Fruit fly (Drosophila melanogaster) whole organism, embryonic: ENCODE results near the gene IntS6.

Experiments used
- Aef1 ChIP-seq: fragments of 200-800 bp; sonication (Bioruptor generic); IDR thresholded peaks from 3 replicates; pipeline ENCODE4 v1.3.6; 2022; ENCODE audit warnings: missing biosample characterization, missing genetic modification characterization
- CG11456 ChIP-seq: fragments of 200-800 bp; sonication (Bioruptor generic); IDR thresholded peaks from 3 replicates; pipeline ENCODE4 v1.3.6; 2022; ENCODE audit warnings: missing biosample characterization, missing genetic modification characterization
- CG15514 ChIP-seq: fragments of 200-800 bp; sonication (Bioruptor generic); optimal IDR thresholded peaks from 3 replicates; lab custom pipeline; 2017; ENCODE audit warnings: missing biosample characterization, missing genetic modification characterization, mild to moderate bottlenecking, moderate library complexity, missing genetic modification reagents
- CG4424 ChIP-seq: fragments of 200-800 bp; sonication (Bioruptor generic); optimal IDR thresholded peaks from 3 replicates; lab custom pipeline; 2016; ENCODE audit warnings: missing biosample characterization, missing genetic modification characterization
- CG7556 ChIP-seq: fragments of 200-800 bp; sonication (Bioruptor generic); optimal IDR thresholded peaks from 2 replicates; lab custom pipeline; 2017; ENCODE audit warnings: missing biosample characterization, mild to moderate bottlenecking, missing genetic modification characterization
- CG9437 ChIP-seq: fragments of 200-800 bp; sonication (Bioruptor generic); optimal IDR thresholded peaks from 2 replicates; lab custom pipeline; 2018; ENCODE audit warnings: missing biosample characterization, mild to moderate bottlenecking, missing genetic modification characterization
- Dll ChIP-seq: fragments of 200-800 bp; sonication (Bioruptor generic); IDR thresholded peaks from 4 replicates; pipeline ENCODE4 v1.3.6; 2022; ENCODE audit warnings: missing biosample characterization, missing genetic modification characterization; ENCODE audit not compliant: partially characterized antibody
- Ets65A ChIP-seq: fragments of 200-800 bp; sonication (Bioruptor generic); peaks from one replicate; lab custom pipeline; 2016; ENCODE audit warnings: missing biosample characterization, missing genetic modification characterization
- Mrtf ChIP-seq: fragments of 200-800 bp; sonication (Bioruptor generic); IDR thresholded peaks from 3 replicates; pipeline ENCODE4 v1.3.6; 2022; ENCODE audit warnings: missing biosample characterization, missing genetic modification characterization
- Nf-YA ChIP-seq: fragments of 200-800 bp; sonication (Bioruptor generic); IDR thresholded peaks from 2 replicates; pipeline ENCODE4 v1.3.6; 2022; ENCODE audit warnings: missing biosample characterization, missing genetic modification characterization
- ac ChIP-seq: fragments of 200-800 bp; sonication (Bioruptor generic); optimal IDR thresholded peaks from 3 replicates; lab custom pipeline; 2017; ENCODE audit warnings: missing biosample characterization, mild to moderate bottlenecking, missing genetic modification characterization
- chinmo ChIP-seq: fragments of 200-800 bp; sonication (Bioruptor generic); IDR thresholded peaks from 4 replicates; pipeline ENCODE4 v1.3.6; 2022; ENCODE audit warnings: missing biosample characterization, missing genetic modification characterization; ENCODE audit not compliant: partially characterized antibody
- corto ChIP-seq: fragments of 200-800 bp; sonication (Bioruptor generic); optimal IDR thresholded peaks from 2 replicates; lab custom pipeline; 2016; ENCODE audit warnings: missing biosample characterization, mild to moderate bottlenecking, missing genetic modification characterization, moderate library complexity
- dm ChIP-seq: fragments of 200-800 bp; sonication (Bioruptor generic); optimal IDR thresholded peaks from 3 replicates; lab custom pipeline; 2016; ENCODE audit warnings: missing biosample characterization, missing genetic modification characterization
- eyg ChIP-seq: fragments of 200-800 bp; sonication (Bioruptor generic); optimal IDR thresholded peaks from 3 replicates; lab custom pipeline; 2016; ENCODE audit warnings: missing biosample characterization, missing genetic modification characterization
- ind ChIP-seq: fragments of 200-800 bp; sonication (Bioruptor generic); optimal IDR thresholded peaks from 3 replicates; lab custom pipeline; 2016; ENCODE audit warnings: missing biosample characterization, missing genetic modification characterization
- stwl ChIP-seq: fragments of 200-800 bp; sonication (Bioruptor generic); optimal IDR thresholded peaks from 3 replicates; lab custom pipeline; 2018; ENCODE audit warnings: missing biosample characterization, mild to moderate bottlenecking, missing genetic modification characterization, moderate library complexity

IntS6 gene

DNA sequence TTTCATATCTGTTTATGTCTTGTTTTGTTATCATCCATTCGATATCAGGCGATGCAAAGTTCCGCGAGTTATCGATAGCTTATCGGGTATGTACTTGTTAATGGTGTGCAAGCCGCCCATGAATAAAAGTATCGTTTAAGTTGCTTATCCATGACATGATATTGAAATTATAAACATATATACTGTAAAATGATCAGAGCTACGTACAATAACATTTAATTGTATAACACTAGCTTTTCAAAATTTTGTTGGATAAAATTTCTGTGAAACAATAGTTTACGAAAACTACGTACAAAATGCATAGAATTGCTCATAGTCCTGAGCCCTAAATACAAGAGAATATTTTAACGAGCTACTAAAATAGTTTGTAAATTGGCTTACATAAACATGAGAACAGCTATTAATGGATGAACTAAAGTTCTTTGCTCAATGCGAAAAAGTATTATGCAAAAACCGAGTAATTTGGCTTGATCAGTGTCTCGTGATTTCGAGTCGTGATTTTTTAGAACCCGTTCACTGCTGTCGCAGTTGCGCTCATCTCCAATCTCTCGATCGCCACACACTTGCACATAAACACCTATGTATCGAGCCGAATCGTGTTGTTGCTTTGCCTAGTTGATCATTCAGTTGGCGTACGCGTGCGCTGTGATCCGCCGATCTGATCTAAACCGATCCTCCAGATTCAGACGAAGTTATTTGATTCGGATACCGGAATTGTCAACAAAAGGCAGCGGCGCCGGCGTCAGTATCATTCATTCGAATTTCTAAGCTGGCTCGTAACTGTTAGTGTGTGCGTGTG, 57.4 kb downstream of the IntS6 start, which contains the start of the genes PGAP1 and cv (continued):
- no peak for TF ChIP-seq corto (GFP tag; lab: Kevin White, UChicago)
- no peak for TF ChIP-seq Aef1 (GFP tag; lab: Robert Waterston, UW)
- peak; percentile 18 for TF ChIP-seq CG7556 (GFP tag; lab: Kevin White, UChicago)
- peak; percentile 79 for TF ChIP-seq Dll (GFP tag; lab: Robert Waterston, UW)
- TF ChIP-seq CG11456 (GFP tag; lab: Robert Waterston, UW) = 0 out of 3 replicates have a peak, but pooled peaks have one; percentile 49
- peak; percentile 23 for TF ChIP-seq stwl
- TF ChIP-seq ac (GFP tag; lab: Kevin White, UChicago) = no peak
- peak; percentile 70; the same call in 1 of the 4 replicates for TF ChIP-seq chinmo (GFP tag; lab: Robert Waterston, UW)
- peak; percentile 4 for TF ChIP-seq ind (GFP tag; lab: Kevin White, UChicago)
- no peak for TF ChIP-seq Nf-YA (GFP tag; lab: Robert Waterston, UW)
- TF ChIP-seq CG15514 (GFP tag; lab: Kevin White, UChicago) = peak; percentile 41
- peak; percentile 43 for TF ChIP-seq CG9437 (GFP tag; lab: Kevin White, UChicago)
- TF ChIP-seq dm (GFP tag; lab: Kevin White, UChicago) = no peak
- no peak for TF ChIP-seq Mrtf
- TF ChIP-seq CG4424 (GFP tag; lab: Kevin White, UChicago) = no peak
- TF ChIP-seq Ets65A (GFP tag; lab: Kevin White, UChicago) = peak; percentile 75
- TF ChIP-seq eyg = no peak
